Fruit fly (Drosophila melanogaster) whole organism, embryonic: ENCODE results near the gene PIG-Wb.

ENCODE experiments used
- Adf1 ChIP-seq: fragments of 200-800 bp; sonication (Bioruptor generic); IDR thresholded peaks from 2 replicates; pipeline ENCODE4 v1.3.6; 2022; ENCODE audit warnings: missing biosample characterization, missing genetic modification characterization
- Bdp1 ChIP-seq: fragments of 200-800 bp; sonication (Bioruptor generic); optimal IDR thresholded peaks from 3 replicates; lab custom pipeline; 2016; ENCODE audit warnings: missing biosample characterization, missing genetic modification characterization
- CG13296 ChIP-seq: fragments of 200-800 bp; sonication (Bioruptor generic); optimal IDR thresholded peaks from 3 replicates; lab custom pipeline; 2018; ENCODE audit warnings: missing biosample characterization, mild to moderate bottlenecking, missing genetic modification characterization
- CG14965 ChIP-seq: fragments of 200-800 bp; sonication (Bioruptor generic); optimal IDR thresholded peaks from 2 replicates; lab custom pipeline; 2016; ENCODE audit warnings: missing biosample characterization, missing genetic modification characterization, borderline replicate concordance
- CG17385 ChIP-seq: fragments of 200-800 bp; sonication (Bioruptor generic); optimal IDR thresholded peaks from 3 replicates; lab custom pipeline; 2018; ENCODE audit warnings: missing biosample characterization, mild to moderate bottlenecking, missing genetic modification characterization
- CG2712 ChIP-seq: fragments of 200-800 bp; optimal IDR thresholded peaks from 3 replicates; lab custom pipeline; 2019; ENCODE audit warnings: missing biosample characterization, mild to moderate bottlenecking, missing genetic modification characterization, moderate library complexity
- CG2889 ChIP-seq: fragments of 200-800 bp; sonication (Bioruptor generic); IDR thresholded peaks from 3 replicates; pipeline ENCODE4 v1.3.6; 2022; ENCODE audit warnings: missing biosample characterization, missing genetic modification characterization
- CG31224 ChIP-seq: fragments of 200-800 bp; sonication (Bioruptor generic); IDR thresholded peaks from 2 replicates; pipeline ENCODE4 v1.3.6; 2022; ENCODE audit warnings: missing biosample characterization, missing genetic modification characterization
- CG3281 ChIP-seq: fragments of 200-800 bp; sonication (Bioruptor generic); optimal IDR thresholded peaks from 3 replicates; lab custom pipeline; 2017; ENCODE audit warnings: missing biosample characterization, mild to moderate bottlenecking, missing genetic modification characterization
- CG34224 ChIP-seq: fragments of 200-800 bp; sonication (Bioruptor generic); IDR thresholded peaks from 3 replicates; pipeline ENCODE4 v1.3.6; 2022; ENCODE audit warnings: missing biosample characterization, missing genetic modification characterization; ENCODE audit not compliant: partially characterized antibody
- CG34422 ChIP-seq: fragments of 200-800 bp; sonication (Bioruptor generic); IDR thresholded peaks from 3 replicates; pipeline ENCODE4 v1.3.6; 2022; ENCODE audit warnings: missing biosample characterization, missing genetic modification characterization
- CG5180 ChIP-seq: fragments of 200-800 bp; sonication (Bioruptor generic); optimal IDR thresholded peaks from 3 replicates; lab custom pipeline; 2017; ENCODE audit warnings: missing biosample characterization, missing genetic modification characterization, mild to moderate bottlenecking, moderate library complexity, missing genetic modification reagents
- CG6689 ChIP-seq: fragments of 200-800 bp; sonication (Bioruptor generic); IDR thresholded peaks from 2 replicates; pipeline ENCODE4 v1.3.6; 2022; ENCODE audit warnings: missing biosample characterization, missing genetic modification characterization
- CG9817 ChIP-seq: fragments of 200-800 bp; sonication (Bioruptor generic); optimal IDR thresholded peaks from 2 replicates; lab custom pipeline; 2018; ENCODE audit warnings: missing biosample characterization, mild to moderate bottlenecking, missing genetic modification characterization, moderate library complexity
- CHES-1-like ChIP-seq: fragments of 200-800 bp; sonication (Bioruptor generic); optimal IDR thresholded peaks from 2 replicates; lab custom pipeline; 2016; ENCODE audit warnings: missing biosample characterization, missing genetic modification characterization
- Camta ChIP-seq: fragments of 200-800 bp; sonication (Bioruptor generic); optimal IDR thresholded peaks from 2 replicates; lab custom pipeline; 2016; ENCODE audit warnings: missing biosample characterization, missing genetic modification characterization
- Dbx ChIP-seq: fragments of 200-800 bp; sonication (Bioruptor generic); IDR thresholded peaks from 3 replicates; pipeline ENCODE4 v1.3.6; 2022; ENCODE audit warnings: missing biosample characterization, missing genetic modification characterization
- Dfd ChIP-seq, 2 experiments: fragments of >200 bp; optimal IDR thresholded peaks; 2 replicates each; lab custom pipeline; 2017; ENCODE audit warnings: missing biosample characterization in 2 of 2, missing genetic modification characterization in 2 of 2
- Dp ChIP-seq: fragments of 200-800 bp; sonication (Bioruptor generic); optimal IDR thresholded peaks from 2 replicates; lab custom pipeline; 2018; ENCODE audit warnings: missing biosample characterization, mild to moderate bottlenecking, missing genetic modification characterization, moderate library complexity
- Drgx ChIP-seq: fragments of 200-800 bp; sonication (Bioruptor generic); IDR thresholded peaks from 2 replicates; pipeline ENCODE4 v1.3.6; 2022; ENCODE audit warnings: missing biosample characterization, missing genetic modification characterization
- E2f1 ChIP-seq: fragments of 200-800 bp; sonication (Bioruptor generic); IDR thresholded peaks from 2 replicates; pipeline ENCODE4 v1.3.6; 2022; ENCODE audit warnings: missing biosample characterization, missing genetic modification characterization
- Elba2 ChIP-seq: fragments of 200-800 bp; sonication (Bioruptor generic); optimal IDR thresholded peaks from 3 replicates; lab custom pipeline; 2016; ENCODE audit warnings: missing biosample characterization, missing genetic modification characterization
- Ets65A ChIP-seq: fragments of 200-800 bp; sonication (Bioruptor generic); peaks from one replicate; lab custom pipeline; 2016; ENCODE audit warnings: missing biosample characterization, missing genetic modification characterization
- Fer1 ChIP-seq: fragments of 200-800 bp; sonication (Bioruptor generic); optimal IDR thresholded peaks from 2 replicates; lab custom pipeline; 2017; ENCODE audit warnings: missing biosample characterization, mild to moderate bottlenecking, missing genetic modification characterization
- Hmr ChIP-seq: fragments of 200-800 bp; sonication (Bioruptor generic); optimal IDR thresholded peaks from 3 replicates; lab custom pipeline; 2017; ENCODE audit warnings: mild to moderate bottlenecking, missing biosample characterization, missing genetic modification reagents, missing genetic modification characterization
- Hsf ChIP-seq: fragments of 200-800 bp; sonication (Bioruptor generic); optimal IDR thresholded peaks from 3 replicates; lab custom pipeline; 2016; ENCODE audit warnings: missing biosample characterization, missing genetic modification characterization
- Jarid2 ChIP-seq: fragments of 200-800 bp; sonication (Bioruptor generic); optimal IDR thresholded peaks from 3 replicates; lab custom pipeline; 2017; ENCODE audit warnings: mild to moderate bottlenecking, missing biosample characterization, missing genetic modification reagents, missing genetic modification characterization
- MESR4 ChIP-seq: fragments of 200-800 bp; sonication (Bioruptor generic); optimal IDR thresholded peaks from 2 replicates; lab custom pipeline; 2018; ENCODE audit warnings: missing biosample characterization, mild to moderate bottlenecking, missing genetic modification characterization, moderate library complexity
- Mad ChIP-seq: fragments of 200-800 bp; sonication (Bioruptor generic); optimal IDR thresholded peaks from 2 replicates; lab custom pipeline; 2016; ENCODE audit warnings: missing biosample characterization, missing genetic modification characterization
- Nf-YB ChIP-seq: fragments of 200-800 bp; sonication (Bioruptor generic); optimal IDR thresholded peaks from 3 replicates; lab custom pipeline; 2019; ENCODE audit warnings: missing biosample characterization, mild to moderate bottlenecking, missing genetic modification characterization, moderate library complexity
- Sry-β ChIP-seq: fragments of 200-800 bp; sonication (Bioruptor generic); optimal IDR thresholded peaks from 2 replicates; lab custom pipeline; 2018; ENCODE audit warnings: missing biosample characterization, mild to moderate bottlenecking, missing genetic modification characterization, moderate library complexity
- Taf1 ChIP-seq: fragments of 200-800 bp; sonication (Bioruptor generic); IDR thresholded peaks from 2 replicates; pipeline ENCODE4 v1.3.6; 2022; ENCODE audit warnings: missing biosample characterization, missing genetic modification characterization
- Trl ChIP-seq, 3 experiments: fragments of >200 bp in 2 of 3; fragments of 200-800 bp in 1 of 3; sonication (Bioruptor generic) in 1 of 3; optimal IDR thresholded peaks; 2 replicates in 1 of 3; 3 replicates in 2 of 3; lab custom pipeline; 2016 to 2017; ENCODE audit warnings: missing biosample characterization in 1 of 3, missing genetic modification characterization in 1 of 3
- abd-A ChIP-seq: fragments of 200-800 bp; sonication (Bioruptor generic); optimal IDR thresholded peaks from 3 replicates; lab custom pipeline; 2019; ENCODE audit warnings: missing biosample characterization, mild to moderate bottlenecking, missing genetic modification characterization, moderate library complexity
- bcd ChIP-seq: fragments of 200-800 bp; sonication (Bioruptor generic); optimal IDR thresholded peaks from 2 replicates; lab custom pipeline; 2017; ENCODE audit warnings: missing biosample characterization, mild to moderate bottlenecking, missing genetic modification characterization
- bsh ChIP-seq, 2 experiments: fragments of 200-800 bp; sonication (Bioruptor generic); optimal IDR thresholded peaks; 2 replicates each; lab custom pipeline; 2017 to 2018; ENCODE audit warnings: mild to moderate bottlenecking in 2 of 2, missing biosample characterization in 2 of 2, missing genetic modification characterization in 2 of 2, moderate library complexity in 1 of 2
- eve ChIP-seq, 2 experiments: fragments of >200 bp; optimal IDR thresholded peaks; 2 replicates each; lab custom pipeline; 2017; ENCODE audit warnings: missing biosample characterization in 2 of 2, missing genetic modification characterization in 2 of 2
- ewg ChIP-seq: fragments of 200-800 bp; sonication (Bioruptor generic); optimal IDR thresholded peaks from 3 replicates; lab custom pipeline; 2017; ENCODE audit warnings: mild to moderate bottlenecking, missing biosample characterization, missing genetic modification reagents, missing genetic modification characterization
- ftz-f1 ChIP-seq: fragments of 200-800 bp; sonication (Bioruptor generic); optimal IDR thresholded peaks from 2 replicates; lab custom pipeline; 2016; ENCODE audit warnings: missing biosample characterization, missing genetic modification characterization
- gfzf ChIP-seq: fragments of 200-800 bp; sonication (Bioruptor generic); optimal IDR thresholded peaks from 2 replicates; lab custom pipeline; 2016; ENCODE audit warnings: missing biosample characterization, mild to moderate bottlenecking, missing genetic modification characterization, moderate library complexity
- ham ChIP-seq: fragments of 200-800 bp; sonication (Bioruptor generic); IDR thresholded peaks from 2 replicates; pipeline ENCODE4 v1.3.6; 2022; ENCODE audit warnings: missing biosample characterization, missing genetic modification characterization
- ken ChIP-seq: fragments of 200-800 bp; sonication (Bioruptor generic); IDR thresholded peaks from 3 replicates; pipeline ENCODE4 v1.3.6; 2022; ENCODE audit warnings: missing biosample characterization, missing genetic modification characterization
- mirr ChIP-seq: fragments of 200-800 bp; sonication (Bioruptor generic); optimal IDR thresholded peaks from 3 replicates; lab custom pipeline; 2018; ENCODE audit warnings: missing biosample characterization, mild to moderate bottlenecking, missing genetic modification characterization
- nerfin-2 ChIP-seq: fragments of 200-800 bp; sonication (Bioruptor generic); IDR thresholded peaks from 2 replicates; pipeline ENCODE4 v1.3.6; 2022; ENCODE audit warnings: missing biosample characterization, missing genetic modification characterization; ENCODE audit not compliant: partially characterized antibody
- pzg ChIP-seq: fragments of 200-800 bp; sonication (Bioruptor generic); optimal IDR thresholded peaks from 3 replicates; lab custom pipeline; 2018; ENCODE audit warnings: missing biosample characterization, mild to moderate bottlenecking, missing genetic modification characterization, moderate library complexity
- rib ChIP-seq: fragments of 200-800 bp; sonication (Bioruptor generic); IDR thresholded peaks from 2 replicates; pipeline ENCODE4 v1.3.6; 2022; ENCODE audit warnings: missing biosample characterization, missing genetic modification characterization
- ro ChIP-seq: fragments of 200-800 bp; sonication (Bioruptor generic); IDR thresholded peaks from 2 replicates; pipeline ENCODE4 v1.3.6; 2022; ENCODE audit warnings: missing biosample characterization, missing genetic modification characterization
- tap ChIP-seq: fragments of 200-800 bp; optimal IDR thresholded peaks from 3 replicates; lab custom pipeline; 2019; ENCODE audit warnings: missing biosample characterization, mild to moderate bottlenecking, missing genetic modification characterization, moderate library complexity

The PIG-Wb gene

dm6 chr3L:1756143-1756542, 18.2 kb upstream of the PIG-Wb start, which contains the start of gene CG8001 (continued):
- peak; percentile 45 for TF ChIP-seq pzg (GFP tag; lab: Kevin White, UChicago)
- TF ChIP-seq CG14965: no peak
- TF ChIP-seq Hsf (GFP tag; lab: Kevin White, UChicago): no peak
- TF ChIP-seq nerfin-2 (GFP tag; lab: Robert Waterston, UW): peak; percentile 36; the same call in 1 of the 2 replicates
- TF ChIP-seq, all 482 proteins: peak for 39

DNA sequence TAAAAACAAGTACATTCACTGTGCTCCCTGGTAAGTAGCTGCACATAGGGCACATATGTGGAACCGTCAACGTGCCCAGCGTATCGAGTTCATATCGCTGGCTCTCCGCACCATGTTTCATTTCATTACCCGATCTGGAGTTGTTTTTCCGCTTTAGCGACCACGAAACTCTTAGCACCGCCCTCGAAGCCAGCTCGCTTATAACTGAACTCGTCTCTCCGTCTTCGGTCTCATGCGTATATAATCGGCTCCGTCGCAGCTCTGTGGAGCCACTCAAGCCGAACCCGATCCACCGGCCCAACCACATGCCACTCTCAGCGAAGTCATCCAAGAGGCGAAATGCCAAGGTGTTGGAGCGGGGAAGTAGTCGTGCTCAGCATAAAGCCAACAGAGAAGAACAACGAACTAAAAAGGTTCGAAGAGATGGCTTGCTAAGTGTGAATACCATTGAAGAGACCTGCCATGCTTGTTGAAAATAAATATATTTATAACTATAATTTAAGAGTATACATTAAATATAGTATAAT, 17.6 kb upstream of the PIG-Wb start, which contains the start of gene Cht2:
Gene Cht2, minus strand, starts transcription at position 477 of the 527 bp plus-strand sequence.
- TF ChIP-seq Hmr (GFP tag; lab: Kevin White, UChicago) (peak; percentile 9), ham (GFP tag; lab: Robert Waterston, UW) (no peak), bcd (GFP tag; lab: Kevin White, UChicago) (no peak), gfzf (GFP tag; lab: Kevin White, UChicago) (no peak), CG5180 (GFP tag; lab: Kevin White, UChicago) (peak; percentile 81), Ets65A (GFP tag; lab: Kevin White, UChicago) (peak; percentile 43), CG13296 (no peak), ro (GFP tag; lab: Robert Waterston, UW) (no peak), Mad (no peak), Drgx (GFP tag; lab: Robert Waterston, UW) (peak; percentile 42; the same call in 1 of the 2 replicates), Sry-β (GFP tag; lab: Kevin White, UChicago) (no peak), tap (tag; lab: Kevin White, UChicago) (no peak), Fer1 (GFP tag; lab: Kevin White, UChicago) (no peak), Dp (GFP tag; lab: Kevin White, UChicago) (no peak), mirr (GFP tag; lab: Kevin White, UChicago) (no peak), CG2712 (tag; lab: Kevin White, UChicago) (no peak), Adf1 (GFP tag; lab: Robert Waterston, UW) (peak; percentile 33; the same call in 1 of the 2 replicates), ewg (GFP tag; lab: Kevin White, UChicago) (no peak), rib (peak; percentile 17; the same call in 1 of the 2 replicates), CG31224 (GFP tag; lab: Robert Waterston, UW) (0 out of 2 replicates have a peak, but pooled peaks have one; percentile 12), CG34422 (GFP tag; lab: Robert Waterston, UW) (peak; percentile 51; the same call in 1 of the 3 replicates), CG17385 (GFP tag; lab: Kevin White, UChicago) (no peak), CHES-1-like (GFP tag; lab: Kevin White, UChicago) (no peak), Bdp1 (GFP tag; lab: Kevin White, UChicago) (no peak), ftz-f1 (GFP tag; lab: Kevin White, UChicago) (peak; percentile 25), CG6689 (GFP tag; lab: Robert Waterston, UW) (0 out of 2 replicates have a peak, but pooled peaks have one; percentile 8), eve (GFP tag; optimal IDR thresholded peaks at IDR 0.05; lab: Kevin White, UChicago) (no peak), Jarid2 (GFP tag; lab: Kevin White, UChicago) (peak; percentile 73), Dbx (GFP tag; lab: Robert Waterston, UW) (0 out of 3 replicates have a peak, but pooled peaks have one; percentile 20), CG3281 (no peak), Taf1 (no peak), bsh (GFP tag; optimal IDR thresholded peaks at IDR 0.05; lab: Kevin White, UChicago) (no peak), E2f1 (GFP tag; lab: Robert Waterston, UW) (no peak), MESR4 (GFP tag; lab: Kevin White, UChicago) (no peak), Trl (optimal IDR thresholded peaks at IDR 0.05; lab: Kevin White, UChicago) (peak; percentile 64 to 74), Trl (GFP tag; optimal IDR thresholded peaks at IDR 0.05; lab: Kevin White, UChicago) (no peak), CG2889 (GFP tag; lab: Robert Waterston, UW) (no peak), Nf-YB (GFP tag; lab: Kevin White, UChicago) (peak; percentile 1), Elba2 (no peak), ken (GFP tag; lab: Robert Waterston, UW) (no peak), abd-A (tag; lab: Kevin White, UChicago) (no peak), Dfd (GFP tag; optimal IDR thresholded peaks at IDR 0.05; lab: Kevin White, UChicago) (no peak), CG34224 (GFP tag; lab: Robert Waterston, UW) (no peak; the same call in 2 of the 3 replicates), CG9817 (tag; lab: Kevin White, UChicago) (no peak), Camta (GFP tag; lab: Kevin White, UChicago) (no peak)
